Fruit fly (Drosophila melanogaster): ENCODE results near the gene cad.
A peak's percentile ranks its signal among the peaks of the same experiment; 100 is the strongest.

The cad gene

dm6 chr2L:20823196-20824105, 52.9 kb downstream of the cad start (continued):
- no peak for TF ChIP-seq CG6654 (GFP tag; optimal IDR thresholded peaks at IDR 0.05)
- TF ChIP-seq Hr51 (GFP tag; optimal IDR thresholded peaks at IDR 0.05): peak in 1 of 2 experiments; percentile 24
- TF ChIP-seq toy (GFP tag; IDR thresholded peaks at IDR 0.05): no peak
- no peak for TF ChIP-seq Kr (GFP tag; optimal IDR thresholded peaks at IDR 0.05)
- TF ChIP-seq mirr (GFP tag; optimal IDR thresholded peaks at IDR 0.05): peak; percentile 58
- TF ChIP-seq CG1233 (GFP tag; optimal IDR thresholded peaks at IDR 0.05): peak; percentile 13
- no peak for TF ChIP-seq CrebB (tag; optimal IDR thresholded peaks at IDR 0.05)
- no peak for TF ChIP-seq CG16779 (GFP tag; IDR thresholded peaks at IDR 0.05)
- TF ChIP-seq CG6791 (GFP tag; IDR thresholded peaks at IDR 0.05; ENCODE audit: partially characterized antibody): peak; percentile 55; the same call in 1 of the 3 replicates
- TF ChIP-seq CG30020 (tag; optimal IDR thresholded peaks at IDR 0.05): no peak
- TF ChIP-seq B-H2 (GFP tag; optimal IDR thresholded peaks at IDR 0.05): no peak
- TF ChIP-seq CG7271 (tag; optimal IDR thresholded peaks at IDR 0.05): no peak
- peak; percentile 30 for TF ChIP-seq Oli (tag; optimal IDR thresholded peaks at IDR 0.05)
- TF ChIP-seq wor (GFP tag; IDR thresholded peaks at IDR 0.05): no peak
- peak; percentile 36 for TF ChIP-seq CG7556 (GFP tag; optimal IDR thresholded peaks at IDR 0.05)
- TF ChIP-seq tll (GFP tag; optimal IDR thresholded peaks at IDR 0.05): no peak
- peak; percentile 48; the same call in 1 of the 2 replicates for TF ChIP-seq CG14014 (GFP tag; IDR thresholded peaks at IDR 0.05)
- peak; percentile 54 for TF ChIP-seq exex (tag; optimal IDR thresholded peaks at IDR 0.05)
- TF ChIP-seq CG31365 (tag; optimal IDR thresholded peaks at IDR 0.05): peak; percentile 45
- TF ChIP-seq Dip3 (GFP tag; optimal IDR thresholded peaks at IDR 0.05): no peak
- no peak for TF ChIP-seq sima (GFP tag; optimal IDR thresholded peaks at IDR 0.05)
- no peak for TF ChIP-seq Dfd (GFP tag; optimal IDR thresholded peaks at IDR 0.05)
- peak; percentile 20 for TF ChIP-seq Hmr (GFP tag; optimal IDR thresholded peaks at IDR 0.05)
- no peak for TF ChIP-seq trem (tag; optimal IDR thresholded peaks at IDR 0.05)
- no peak for TF ChIP-seq CG1647 (GFP tag; optimal IDR thresholded peaks at IDR 0.05)
- TF ChIP-seq her (GFP tag; optimal IDR thresholded peaks at IDR 0.05): peak; percentile 37
- TF ChIP-seq Spps (tag; optimal IDR thresholded peaks at IDR 0.05): no peak
- TF ChIP-seq slp2 (GFP tag; optimal IDR thresholded peaks at IDR 0.05): no peak
- no peak for TF ChIP-seq CG10209 (GFP tag; optimal IDR thresholded peaks at IDR 0.05)
- TF ChIP-seq gce (GFP tag; IDR thresholded peaks at IDR 0.05): peak; percentile 59; the same call in 1 of the 3 replicates
- TF ChIP-seq ash1 (GFP tag; optimal IDR thresholded peaks at IDR 0.05): no peak
- TF ChIP-seq CG10979 (tag; optimal IDR thresholded peaks at IDR 0.05): peak; percentile 0
- no peak; the same call in 1 of the 2 replicates for TF ChIP-seq klu (GFP tag; IDR thresholded peaks at IDR 0.05)
- peak; percentile 17 for TF ChIP-seq cg (GFP tag; optimal IDR thresholded peaks at IDR 0.05)
- TF ChIP-seq CG15269 (tag; optimal IDR thresholded peaks at IDR 0.05): no peak
- TF ChIP-seq CG9797 (GFP tag; optimal IDR thresholded peaks at IDR 0.05): peak; percentile 5
- no peak for TF ChIP-seq chn (GFP tag; optimal IDR thresholded peaks at IDR 0.05)
- no peak for TF ChIP-seq jigr1 (GFP tag; IDR thresholded peaks at IDR 0.05)
- TF ChIP-seq Gug (GFP tag; IDR thresholded peaks at IDR 0.05): no peak; the same call in 3 of the 4 replicates
- TF ChIP-seq bsh (GFP tag; optimal IDR thresholded peaks at IDR 0.05): no peak
- peak; percentile 23 for TF ChIP-seq CG2678 (tag; optimal IDR thresholded peaks at IDR 0.05)
- peak; percentile 73 for TF ChIP-seq HLHmδ (GFP tag; optimal IDR thresholded peaks at IDR 0.05)
- peak; percentile 52 for TF ChIP-seq ERR (GFP tag; optimal IDR thresholded peaks at IDR 0.05)
- TF ChIP-seq CG12219 (GFP tag; optimal IDR thresholded peaks at IDR 0.05): no peak
- TF ChIP-seq CG10147 (GFP tag; optimal IDR thresholded peaks at IDR 0.05): no peak

Data from whole organism, embryonic.